Worm (Caenorhabditis elegans): ENCODE results near the gene srg-44.

- no peak for TF ChIP-seq pes-1 (GFP tag; IDR thresholded peaks at IDR 0.05)
- TF ChIP-seq ceh-36 (tag; optimal IDR thresholded peaks at IDR 0.05): no peak
Observed at ce11 chrV:17296443-17296842, 32.2 kb upstream of the srg-44 start.

Measured in whole organism, early embryonic.